Worm (Caenorhabditis elegans) whole organism, early embryonic: ENCODE results near the gene math-28.

Experiments
- B0310.2 ChIP-seq: sonication (generic microtip); optimal IDR thresholded peaks from 2 replicates; lab custom pipeline; 2016; ENCODE audit warnings: mild to moderate bottlenecking, missing genetic modification characterization, missing compliant biosample characterization
- F13C5.2 ChIP-seq: sonication (generic microtip); optimal IDR thresholded peaks from 2 replicates; lab custom pipeline; 2017; ENCODE audit warnings: mild to moderate bottlenecking, missing genetic modification characterization, inconsistent platforms, missing compliant biosample characterization
- aly-1 ChIP-seq: sonication (generic microtip); optimal IDR thresholded peaks from 2 replicates; lab custom pipeline; 2016; ENCODE audit warnings: missing genetic modification characterization, missing compliant biosample characterization
- ama-1 ChIP-seq: fragments of 150-350 bp; optimal IDR thresholded peaks from 2 replicates; lab custom pipeline; 2014
- ceh-13 ChIP-seq: fragments of 200-800 bp; sonication (Bioruptor generic); optimal IDR thresholded peaks from 2 replicates; lab custom pipeline; 2018; ENCODE audit warnings: mild to moderate bottlenecking, missing genetic modification characterization, missing compliant biosample characterization
- ceh-36 ChIP-seq: sonication (generic microtip); optimal IDR thresholded peaks from 2 replicates; lab custom pipeline; 2016; ENCODE audit warnings: missing genetic modification characterization, inconsistent platforms, missing compliant biosample characterization
- ets-7 ChIP-seq: sonication (generic microtip); optimal IDR thresholded peaks from 2 replicates; lab custom pipeline; 2016; ENCODE audit warnings: missing genotype, missing genetic modification characterization, missing compliant biosample characterization
- flt-1 ChIP-seq: fragments of 200-800 bp; sonication (Bioruptor generic); IDR thresholded peaks from 2 replicates; pipeline ENCODE4 v1.3.6; 2022; ENCODE audit warnings: missing genetic modification characterization, missing compliant biosample characterization
- hmbx-1 ChIP-seq: sonication (generic microtip); optimal IDR thresholded peaks from 2 replicates; lab custom pipeline; 2016; ENCODE audit warnings: mild to moderate bottlenecking, missing genetic modification characterization, missing compliant biosample characterization
- hmg-4 ChIP-seq: fragments of 200-800 bp; sonication (Bioruptor generic); optimal IDR thresholded peaks from 2 replicates; lab custom pipeline; 2018; ENCODE audit warnings: mild to moderate bottlenecking, missing genetic modification characterization, missing compliant biosample characterization
- hnd-1 ChIP-seq: sonication (generic microtip); optimal IDR thresholded peaks from 2 replicates; lab custom pipeline; 2016; ENCODE audit warnings: missing genetic modification characterization, missing compliant biosample characterization
- pes-1 ChIP-seq: fragments of 200-800 bp; sonication (Bioruptor generic); IDR thresholded peaks from 2 replicates; pipeline ENCODE4 v1.3.6; 2022; ENCODE audit warnings: missing genetic modification reagents, missing genetic modification characterization, missing compliant biosample characterization
- scrt-1 ChIP-seq: fragments of 200-800 bp; sonication (Bioruptor generic); IDR thresholded peaks from 2 replicates; pipeline ENCODE4 v1.3.6; 2022; ENCODE audit warnings: missing genetic modification characterization, missing compliant biosample characterization
- sea-1 ChIP-seq: fragments of 200-800 bp; sonication (Bioruptor generic); conservative IDR thresholded peaks from 2 replicates; pipeline ENCODE4 v1.3.6; 2022; ENCODE audit warnings: missing genetic modification characterization, missing compliant biosample characterization
- tbx-11 ChIP-seq: fragments of 200-800 bp; sonication (Bioruptor generic); IDR thresholded peaks from 2 replicates; pipeline ENCODE4 v1.3.6; 2022; ENCODE audit warnings: missing genetic modification characterization, missing compliant biosample characterization
- tbx-37 ChIP-seq: fragments of 200-800 bp; sonication (Bioruptor generic); conservative IDR thresholded peaks from 2 replicates; pipeline ENCODE4 v1.3.6; 2022; ENCODE audit warnings: missing genetic modification reagents, missing genetic modification characterization, missing compliant biosample characterization
- tra-4 ChIP-seq: sonication (generic microtip); optimal IDR thresholded peaks from 2 replicates; lab custom pipeline; 2017; ENCODE audit warnings: missing genetic modification characterization, missing compliant biosample characterization

math-28 gene

ce11 chrII:1788087-1788486 lies 24.9 kb downstream of the math-28 start, which contains the start of the genes C08F1.6 and fbxb-13:
TSS of gene C08F1.6 (minus strand) at chrII:1788187.
TSS of gene fbxb-13 (plus strand) at chrII:1788277.
- TF ChIP-seq F13C5.2 (tag; lab: Kevin White, UChicago) (no peak), ama-1 (lab: Kevin White, UChicago) (no peak), flt-1 (GFP tag; lab: Robert Waterston, UW) (no peak), tbx-11 (no peak), hnd-1 (no peak), ets-7 (tag; lab: Kevin White, UChicago) (no peak), tra-4 (tag; lab: Kevin White, UChicago) (no peak), pes-1 (GFP tag; lab: Robert Waterston, UW) (no peak), aly-1 (no peak), hmbx-1 (tag; lab: Kevin White, UChicago) (no peak), scrt-1 (GFP tag; lab: Robert Waterston, UW) (no peak), ceh-36 (no peak), ceh-13 (GFP tag; lab: Kevin White, UChicago) (no peak), B0310.2 (tag; lab: Kevin White, UChicago) (no peak), tbx-37 (no peak), hmg-4 (GFP tag; lab: Kevin White, UChicago) (no peak)

DNA sequence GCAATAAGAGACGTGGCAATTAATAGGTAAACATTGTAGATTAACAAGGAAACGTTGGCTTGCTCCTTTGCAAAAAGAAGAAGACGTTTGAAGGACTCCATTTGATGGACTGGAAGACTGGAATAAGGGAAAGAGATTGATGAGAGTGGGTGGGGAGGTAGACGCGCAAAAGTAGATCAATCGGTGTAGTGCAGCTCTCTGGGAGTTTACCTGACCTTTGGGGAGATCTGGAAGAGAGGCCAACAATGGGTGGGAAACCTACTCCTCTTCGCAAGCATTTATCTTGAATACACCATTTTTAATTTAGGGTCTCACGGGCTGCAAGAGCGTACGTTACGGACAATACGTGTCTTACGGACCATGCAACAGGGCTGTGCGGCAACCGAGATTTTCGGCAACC lies 43.2 kb downstream of the math-28 start, which contains the start of gene C08F1.12:
Gene C08F1.12, minus strand, starts transcription at position 101 of the 400 bp plus-strand sequence.
- TF ChIP-seq B0310.2 (tag; lab: Kevin White, UChicago) (no peak), tbx-11 (no peak), flt-1 (GFP tag; lab: Robert Waterston, UW) (no peak), hnd-1 (no peak), sea-1 (GFP tag; lab: Robert Waterston, UW) (no peak), ceh-36 (no peak)

DNA sequence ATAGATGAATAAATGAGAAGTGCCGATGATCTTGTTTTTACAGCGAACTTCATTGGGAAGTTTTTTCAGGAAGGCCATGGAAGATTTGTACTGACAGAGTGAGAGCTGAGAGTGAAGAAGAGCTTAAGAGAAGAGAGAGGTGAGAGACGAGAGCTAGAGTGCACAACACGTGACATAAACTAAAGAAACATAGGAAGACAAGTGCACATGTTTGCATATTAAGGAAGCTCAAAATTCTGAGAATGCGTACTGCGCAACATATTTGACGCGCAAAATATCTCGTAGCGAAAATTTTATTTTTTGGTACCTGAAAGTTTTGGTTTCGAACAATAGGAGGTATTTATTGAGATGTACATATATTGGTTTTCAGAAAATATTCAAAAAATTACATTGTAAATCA lies 45.0 kb downstream of the math-28 start, which contains the start of gene C08F1.8:
Gene C08F1.8, minus strand, starts transcription at position 101 of the 400 bp plus-strand sequence.
- no peak for TF ChIP-seq ama-1 (lab: Kevin White, UChicago)
- TF ChIP-seq flt-1 (GFP tag; lab: Robert Waterston, UW): no peak
- TF ChIP-seq pes-1 (GFP tag; lab: Robert Waterston, UW): no peak
- no peak for TF ChIP-seq ceh-36
- TF ChIP-seq sea-1 (GFP tag; lab: Robert Waterston, UW): no peak
- TF ChIP-seq F13C5.2 (tag; lab: Kevin White, UChicago): no peak
- TF ChIP-seq tra-4 (tag; lab: Kevin White, UChicago): no peak
- TF ChIP-seq scrt-1 (GFP tag; lab: Robert Waterston, UW): no peak
- no peak for TF ChIP-seq ets-7 (tag; lab: Kevin White, UChicago)
- no peak for TF ChIP-seq aly-1
- TF ChIP-seq hmg-4 (GFP tag; lab: Kevin White, UChicago): no peak
- no peak for TF ChIP-seq tbx-37
- no peak for TF ChIP-seq B0310.2 (tag; lab: Kevin White, UChicago)
- TF ChIP-seq tbx-11: no peak
- TF ChIP-seq ceh-13 (GFP tag; lab: Kevin White, UChicago): no peak
- no peak for TF ChIP-seq hmbx-1 (tag; lab: Kevin White, UChicago)
- no peak for TF ChIP-seq hnd-1

DNA sequence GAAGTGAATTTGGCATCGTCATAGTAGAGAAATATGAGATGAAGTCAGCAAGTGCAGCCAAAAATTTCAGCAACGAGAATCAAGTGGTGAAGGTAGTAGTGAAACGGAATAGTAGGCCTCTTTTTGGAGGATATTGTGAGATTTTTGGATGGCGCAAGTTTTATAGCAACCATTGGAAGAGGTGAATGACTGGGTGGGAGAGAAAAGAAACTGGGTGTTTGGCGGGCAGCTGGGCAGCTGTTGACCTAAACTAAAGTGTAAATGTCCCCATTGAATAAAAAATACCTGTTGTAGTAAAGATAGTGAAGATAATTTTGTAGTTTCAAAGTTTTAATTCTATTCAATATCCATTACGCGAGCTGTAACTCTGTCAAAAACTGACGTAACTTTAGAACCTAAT lies 52.9 kb downstream of the math-28 start:
- no peak for TF ChIP-seq tra-4 (tag; lab: Kevin White, UChicago)
- no peak for TF ChIP-seq B0310.2 (tag; lab: Kevin White, UChicago)
- TF ChIP-seq sea-1 (GFP tag; lab: Robert Waterston, UW): no peak
- no peak for TF ChIP-seq hnd-1
- TF ChIP-seq flt-1 (GFP tag; lab: Robert Waterston, UW): no peak
- no peak for TF ChIP-seq scrt-1 (GFP tag; lab: Robert Waterston, UW)
- TF ChIP-seq tbx-37: no peak
- no peak for TF ChIP-seq ama-1 (lab: Kevin White, UChicago)
- no peak for TF ChIP-seq ceh-13 (GFP tag; lab: Kevin White, UChicago)
- TF ChIP-seq pes-1 (GFP tag; lab: Robert Waterston, UW): no peak
- TF ChIP-seq hmg-4 (GFP tag; lab: Kevin White, UChicago): no peak
